Fruit fly (Drosophila melanogaster): ENCODE results near the gene CG18417.

DNA sequence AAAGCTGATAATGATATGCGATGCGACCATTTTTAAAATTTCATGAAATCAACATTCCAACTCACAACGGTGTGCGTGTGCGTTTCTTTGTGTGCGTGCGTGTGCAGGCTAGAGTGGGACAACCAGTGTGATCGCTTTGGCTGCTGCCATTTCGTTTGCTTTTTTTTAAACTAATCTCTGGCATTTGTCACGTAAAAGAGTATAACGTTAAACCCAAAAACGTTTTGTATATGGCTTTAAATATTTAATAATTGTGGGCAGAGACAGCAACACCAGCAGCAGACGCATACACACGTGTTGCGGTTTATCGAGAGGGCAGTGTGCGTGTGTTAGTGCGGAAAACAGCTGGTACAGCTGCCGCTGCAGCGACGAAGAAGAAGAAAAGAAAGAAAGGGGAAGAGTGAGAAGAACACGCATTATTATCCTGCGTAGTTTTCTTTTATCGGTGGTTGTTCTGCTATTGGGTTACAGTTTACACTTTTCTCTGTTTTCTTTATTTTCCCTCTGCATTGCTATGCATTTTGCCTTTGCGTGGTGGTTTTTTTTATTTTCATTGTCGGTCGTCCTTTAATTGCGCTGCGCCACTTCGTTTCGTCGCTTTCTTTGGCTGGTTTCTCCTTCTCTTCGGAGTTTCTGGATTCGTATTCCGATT, 29.5 kb upstream of the CG18417 start:
- TF ChIP-seq CG14667 (GFP tag; IDR thresholded peaks at IDR 0.05) = no peak
- TF ChIP-seq CG6654 (GFP tag; optimal IDR thresholded peaks at IDR 0.05) = no peak
- no peak for TF ChIP-seq Nf-YA (GFP tag; IDR thresholded peaks at IDR 0.05)
- TF ChIP-seq fd96Cb (tag; optimal IDR thresholded peaks at IDR 0.05) = no peak

All from whole organism, embryonic.